Worm (Caenorhabditis elegans) whole organism, L2 larva: ENCODE results near the gene set-2.
A peak's percentile ranks its signal among the peaks of the same experiment; 100 is the strongest.

Experiments
- C34F6.9 ChIP-seq: fragments of 150-350 bp; optimal IDR thresholded peaks from 2 replicates; lab custom pipeline; 2014; ENCODE audit warnings: missing biosample characterization, missing genetic modification characterization
- R02D3.7 ChIP-seq: fragments of 150-350 bp; optimal IDR thresholded peaks from 2 replicates; lab custom pipeline; 2014; ENCODE audit warnings: missing biosample characterization, missing genetic modification characterization
- ZK546.5 ChIP-seq: sonication (generic microtip); optimal IDR thresholded peaks from 2 replicates; lab custom pipeline; 2017; ENCODE audit warnings: missing biosample characterization, missing genetic modification characterization
- aly-2 ChIP-seq: fragments of 150-350 bp; optimal IDR thresholded peaks from 2 replicates; lab custom pipeline; 2014; ENCODE audit warnings: missing biosample characterization, missing genetic modification characterization
- blmp-1 ChIP-seq: sonication (generic microtip); optimal IDR thresholded peaks from 2 replicates; lab custom pipeline; 2017; ENCODE audit warnings: missing genetic modification characterization, mild to moderate bottlenecking, missing compliant biosample characterization, antibody characterized with exemption, moderate library complexity; ENCODE audit not compliant: insufficient read depth
- ceh-16 ChIP-seq: fragments of 150-350 bp; optimal IDR thresholded peaks from 2 replicates; lab custom pipeline; 2014; ENCODE audit warnings: missing biosample characterization, missing genetic modification characterization
- ceh-82 ChIP-seq: fragments of 150-350 bp; optimal IDR thresholded peaks from 2 replicates; lab custom pipeline; 2014; ENCODE audit warnings: missing biosample characterization, missing genetic modification characterization
- crh-2 ChIP-seq: sonication (generic microtip); optimal IDR thresholded peaks from 2 replicates; lab custom pipeline; 2017; ENCODE audit warnings: missing biosample characterization, missing genetic modification characterization
- dmd-4 ChIP-seq: sonication (generic microtip); optimal IDR thresholded peaks from 2 replicates; lab custom pipeline; 2017; ENCODE audit warnings: missing biosample characterization, missing genetic modification characterization
- egl-27 ChIP-seq: sonication (generic microtip); optimal IDR thresholded peaks from 3 replicates; lab custom pipeline; 2017; ENCODE audit warnings: missing biosample characterization, missing genetic modification reagents, missing genetic modification characterization
- elt-3 ChIP-seq: sonication (generic microtip); optimal IDR thresholded peaks from 2 replicates; lab custom pipeline; 2017; ENCODE audit warnings: missing biosample characterization, missing genetic modification characterization
- fos-1 ChIP-seq: fragments of 150-350 bp; optimal IDR thresholded peaks from 2 replicates; lab custom pipeline; 2014; ENCODE audit warnings: missing biosample characterization, missing genetic modification characterization
- gmeb-1 ChIP-seq: fragments of 150-350 bp; optimal IDR thresholded peaks from 2 replicates; lab custom pipeline; 2014; ENCODE audit warnings: missing biosample characterization, missing genetic modification characterization
- lin-11 ChIP-seq: fragments of 150-350 bp; sonication (generic microtip); optimal IDR thresholded peaks from 2 replicates; lab custom pipeline; 2014; ENCODE audit warnings: missing biosample characterization, missing genetic modification characterization, inconsistent platforms, mixed read lengths
- lin-39 ChIP-seq: fragments of 150-350 bp; optimal IDR thresholded peaks from 2 replicates; lab custom pipeline; 2014; ENCODE audit warnings: missing biosample characterization, missing genetic modification reagents, missing genetic modification characterization
- lsy-2 ChIP-seq, 2 experiments: fragments of 150-350 bp in 1 of 2; sonication (generic microtip) in 1 of 2; optimal IDR thresholded peaks; 2 replicates each; lab custom pipeline; 2014 to 2017; ENCODE audit warnings: missing biosample characterization in 2 of 2, missing genetic modification characterization in 2 of 2
- mdl-1 ChIP-seq, 2 experiments: fragments of 150-350 bp in 1 of 2; sonication (generic microtip) in 1 of 2; optimal IDR thresholded peaks; 2 replicates each; lab custom pipeline; 2017; ENCODE audit warnings: missing biosample characterization in 2 of 2, missing genetic modification characterization in 2 of 2
- nhr-11 ChIP-seq: fragments of 150-350 bp; optimal IDR thresholded peaks from 2 replicates; lab custom pipeline; 2014; ENCODE audit warnings: missing biosample characterization, missing genetic modification characterization
- nhr-12 ChIP-seq: fragments of 150-350 bp; optimal IDR thresholded peaks from 2 replicates; lab custom pipeline; 2014; ENCODE audit warnings: missing biosample characterization, missing genetic modification characterization
- nhr-129 ChIP-seq: fragments of 150-350 bp; optimal IDR thresholded peaks from 2 replicates; lab custom pipeline; 2014; ENCODE audit warnings: missing biosample characterization, missing genetic modification characterization
- nhr-6 ChIP-seq: fragments of 150-350 bp; optimal IDR thresholded peaks from 2 replicates; lab custom pipeline; 2014; ENCODE audit warnings: missing biosample characterization, missing genetic modification characterization
- nhr-77 ChIP-seq: fragments of 150-350 bp; optimal IDR thresholded peaks from 2 replicates; lab custom pipeline; 2014; ENCODE audit warnings: missing biosample characterization, missing genetic modification characterization
- peb-1 ChIP-seq: fragments of 150-350 bp; optimal IDR thresholded peaks from 2 replicates; lab custom pipeline; 2014; ENCODE audit warnings: missing biosample characterization, missing genetic modification characterization
- sem-4 ChIP-seq: fragments of 150-350 bp; optimal IDR thresholded peaks from 2 replicates; lab custom pipeline; 2014; ENCODE audit warnings: missing biosample characterization, missing genetic modification reagents, missing genetic modification characterization
- skn-1 ChIP-seq: sonication (generic microtip); optimal IDR thresholded peaks from 2 replicates; lab custom pipeline; 2017; ENCODE audit warnings: missing biosample characterization, missing genetic modification characterization
- sma-3 ChIP-seq: sonication (generic microtip); optimal IDR thresholded peaks from 2 replicates; lab custom pipeline; 2016; ENCODE audit warnings: missing genetic modification reagents, missing genetic modification characterization, missing compliant biosample characterization
- snpc-4 ChIP-seq: fragments of 150-350 bp; optimal IDR thresholded peaks from 2 replicates; lab custom pipeline; 2014; ENCODE audit warnings: missing biosample characterization, missing genetic modification characterization
- unc-55 ChIP-seq: fragments of 150-350 bp; sonication (generic microtip); optimal IDR thresholded peaks from 3 replicates; lab custom pipeline; 2014; ENCODE audit warnings: missing biosample characterization, missing genetic modification reagents, missing genetic modification characterization
- unc-62 ChIP-seq: fragments of 150-350 bp; optimal IDR thresholded peaks from 2 replicates; lab custom pipeline; 2014; ENCODE audit warnings: missing biosample characterization, missing genetic modification reagents, missing genetic modification characterization
- ztf-1 ChIP-seq: fragments of 200-800 bp; sonication (Bioruptor generic); conservative IDR thresholded peaks from 2 replicates; pipeline ENCODE4 v1.3.6; 2022; ENCODE audit warnings: missing genetic modification characterization, missing compliant biosample characterization
- ztf-11 ChIP-seq: sonication (generic microtip); optimal IDR thresholded peaks from 2 replicates; lab custom pipeline; 2017; ENCODE audit warnings: missing biosample characterization, missing genetic modification characterization

The set-2 gene

ce11 chrIII:4944213-4944612, 14.2 kb upstream of the set-2 start, which contains the start of gene ntl-9:
TSS of gene ntl-9 (plus strand) at chrIII:4944513.
- no peak for TF ChIP-seq unc-55 (GFP tag; lab: Kevin White, UChicago)

- TF ChIP-seq egl-27 (tag; lab: Kevin White, UChicago), result no peak
- TF ChIP-seq nhr-12 (tag; lab: Kevin White, UChicago), result no peak
- no peak for TF ChIP-seq elt-3 (tag; lab: Kevin White, UChicago)
- TF ChIP-seq peb-1 (tag; lab: Kevin White, UChicago), result no peak
- no peak for TF ChIP-seq ZK546.5 (tag; lab: Kevin White, UChicago)
- TF ChIP-seq mdl-1 (tag; optimal IDR thresholded peaks at IDR 0.05; lab: Kevin White, UChicago), result no peak
- TF ChIP-seq ztf-11, result no peak
- TF ChIP-seq fos-1, result no peak
- no peak for TF ChIP-seq sma-3
Observed at ce11 chrIII:4939267-4939666, 9.3 kb upstream of the set-2 start, which contains the start of gene rpb-2. TSS of gene rpb-2 (plus strand) at chrIII:4939567.

- TF ChIP-seq snpc-4 (tag; lab: Kevin White, UChicago) (no peak), nhr-11 (tag; lab: Kevin White, UChicago) (no peak)
Observed at ce11 chrIII:4937022-4937421, 7.0 kb upstream of the set-2 start, which contains the start of gene fsn-1. TSS of gene fsn-1 (plus strand) at chrIII:4937322.

- peak in 1 of 2 experiments; percentile 53 for TF ChIP-seq lsy-2 (tag; optimal IDR thresholded peaks at IDR 0.05; lab: Kevin White, UChicago)
- TF ChIP-seq C34F6.9 (tag; lab: Kevin White, UChicago), result peak; percentile 44
- TF ChIP-seq unc-55 (GFP tag; lab: Kevin White, UChicago), result peak; percentile 52
- no peak for TF ChIP-seq ceh-82
- TF ChIP-seq nhr-12 (tag; lab: Kevin White, UChicago), result no peak
- no peak for TF ChIP-seq ZK546.5 (tag; lab: Kevin White, UChicago)
- peak; percentile 50 for TF ChIP-seq gmeb-1 (tag; lab: Kevin White, UChicago)
- TF ChIP-seq, all 48 proteins: peak for 4
Observed at ce11 chrIII:4934896-4935628, 5.1 kb upstream of the set-2 start, which contains the start of gene mrps-18C. TSS of gene mrps-18C (plus strand) at chrIII:4935578.

ce11 chrIII:4932203-4932699, 2.2 kb upstream of the set-2 start, which contains the start of the genes C26E6.12 and eri-9:
TSS of gene C26E6.12 (minus strand) at chrIII:4932253.
TSS of gene eri-9 (plus strand) at chrIII:4932450.
- TF ChIP-seq ceh-16 (tag; lab: Kevin White, UChicago), result no peak
- TF ChIP-seq lin-39 (tag; lab: Kevin White, UChicago), result no peak
- TF ChIP-seq ztf-11, result no peak
- TF ChIP-seq nhr-11 (tag; lab: Kevin White, UChicago), result no peak
- TF ChIP-seq nhr-129 (tag; lab: Kevin White, UChicago), result no peak
- no peak for TF ChIP-seq crh-2
- TF ChIP-seq nhr-6, result no peak
- no peak for TF ChIP-seq unc-62

ce11 chrIII:4924134-4924533, 5.9 kb downstream of the set-2 start:
- TF ChIP-seq lin-11 (tag; lab: Kevin White, UChicago) (no peak), unc-55 (GFP tag; lab: Kevin White, UChicago) (no peak), mdl-1 (tag; optimal IDR thresholded peaks at IDR 0.05; lab: Kevin White, UChicago) (no peak), lsy-2 (tag; optimal IDR thresholded peaks at IDR 0.05; lab: Kevin White, UChicago) (no peak), R02D3.7 (tag; lab: Kevin White, UChicago) (no peak), aly-2 (no peak), ztf-1 (GFP tag; lab: Robert Waterston, UW) (no peak), nhr-12 (tag; lab: Kevin White, UChicago) (no peak), skn-1 (tag; lab: Kevin White, UChicago) (no peak), nhr-77 (tag; lab: Kevin White, UChicago) (no peak), blmp-1 (no peak), dmd-4 (tag; lab: Kevin White, UChicago) (no peak), fos-1 (no peak), sem-4 (tag; lab: Kevin White, UChicago) (no peak), sma-3 (no peak)
